Worm (Caenorhabditis elegans) whole organism, mixed stage, embryonic: ENCODE data around the gene hrg-3.

Experiments
- flh-1 ChIP-seq: fragments of 200-800 bp; sonication (Bioruptor generic); optimal IDR thresholded peaks from 2 replicates; lab custom pipeline; 2018; ENCODE audit warnings: mild to moderate bottlenecking, missing genetic modification characterization, moderate library complexity, missing compliant biosample characterization
- mab-5 ChIP-seq: fragments of 150-350 bp; optimal IDR thresholded peaks from 2 replicates; lab custom pipeline; 2014; ENCODE audit warnings: missing biosample characterization, missing genetic modification characterization
- nhr-237 ChIP-seq: fragments of 150-350 bp; optimal IDR thresholded peaks from 2 replicates; lab custom pipeline; 2014; ENCODE audit warnings: missing biosample characterization, missing genetic modification characterization
- nhr-76 ChIP-seq: sonication (generic microtip); optimal IDR thresholded peaks from 2 replicates; lab custom pipeline; 2017; ENCODE audit warnings: missing biosample characterization, missing genetic modification characterization
- snpc-4 ChIP-seq: fragments of 150-350 bp; optimal IDR thresholded peaks from 2 replicates; lab custom pipeline; 2014; ENCODE audit warnings: missing biosample characterization, missing genetic modification characterization
- unc-39 ChIP-seq: fragments of 150-350 bp; optimal IDR thresholded peaks from 2 replicates; lab custom pipeline; 2014; ENCODE audit warnings: missing biosample characterization, missing genetic modification characterization
- unc-62 ChIP-seq: fragments of 150-350 bp; optimal IDR thresholded peaks from 2 replicates; lab custom pipeline; 2014; ENCODE audit warnings: missing biosample characterization, missing genetic modification reagents, missing genetic modification characterization

DNA sequence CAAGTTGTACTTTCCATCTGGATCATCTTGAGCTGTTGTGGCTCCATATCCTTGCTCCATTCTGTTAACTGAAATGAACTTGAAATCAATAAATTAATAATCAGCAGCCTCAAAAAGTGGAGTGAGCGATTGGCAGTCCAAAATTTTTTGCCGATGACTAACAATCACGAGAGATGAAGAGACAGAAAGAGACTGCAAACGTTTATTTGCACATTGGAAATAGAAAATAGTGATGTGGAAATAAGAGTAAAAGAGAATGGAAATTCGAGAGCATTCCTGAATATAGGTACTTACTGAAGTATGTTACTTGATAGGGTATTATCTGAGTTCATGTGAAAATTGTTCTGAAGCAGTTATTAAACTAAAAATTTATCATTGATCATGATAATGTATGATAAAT is 46.5 kb upstream of the hrg-3 start, which contains the start of gene tag-120:
- no peak for TF ChIP-seq snpc-4 (tag; lab: Kevin White, UChicago)
- TF ChIP-seq unc-62 (GFP tag; lab: Kevin White, UChicago), result no peak
- TF ChIP-seq unc-39 (tag; lab: Kevin White, UChicago), result no peak
- no peak for TF ChIP-seq nhr-237
- no peak for TF ChIP-seq mab-5
- TF ChIP-seq nhr-76 (tag; lab: Kevin White, UChicago), result no peak
- TF ChIP-seq flh-1 (GFP tag; lab: Kevin White, UChicago), result no peak
